Worm (Caenorhabditis elegans) whole organism, L1 larva: Measurements from ENCODE around the gene nlp-11.

ENCODE experiments used
- C16A3.4 ChIP-seq: fragments of 150-350 bp; optimal IDR thresholded peaks from 2 replicates; lab custom pipeline; 2014; ENCODE audit warnings: missing biosample characterization, missing genetic modification characterization
- aly-2 ChIP-seq: fragments of 150-350 bp; optimal IDR thresholded peaks from 2 replicates; lab custom pipeline; 2014; ENCODE audit warnings: missing biosample characterization, missing genetic modification characterization
- blmp-1 ChIP-seq: fragments of 150-350 bp; optimal IDR thresholded peaks from 2 replicates; lab custom pipeline; 2014; ENCODE audit warnings: missing biosample characterization, missing genetic modification characterization
- ceh-63 ChIP-seq: fragments of 200-800 bp; sonication (Bioruptor generic); optimal IDR thresholded peaks from 2 replicates; lab custom pipeline; 2018; ENCODE audit warnings: mild to moderate bottlenecking, missing genetic modification characterization, missing compliant biosample characterization
- ceh-82 ChIP-seq, 3 experiments: fragments of 150-350 bp in 1 of 3; sonication (generic microtip) in 2 of 3; optimal IDR thresholded peaks; 2 replicates each; lab custom pipeline; 2014 to 2017; ENCODE audit warnings: missing biosample characterization in 3 of 3, missing genetic modification characterization in 3 of 3
- ceh-90 ChIP-seq: sonication (generic microtip); optimal IDR thresholded peaks from 2 replicates; lab custom pipeline; 2016; ENCODE audit warnings: missing genetic modification characterization, missing compliant biosample characterization
- ces-1 ChIP-seq: fragments of 150-350 bp; optimal IDR thresholded peaks from 2 replicates; lab custom pipeline; 2014; ENCODE audit warnings: missing biosample characterization, missing genetic modification reagents, missing genetic modification characterization
- dpl-1 ChIP-seq, 3 experiments: fragments of 150-350 bp in 2 of 3; sonication (generic microtip) in 1 of 3; optimal IDR thresholded peaks; 2 replicates each; lab custom pipeline; 2014 to 2017; ENCODE audit warnings: missing biosample characterization in 3 of 3, missing genetic modification characterization in 3 of 3, missing genetic modification reagents in 3 of 3
- dsc-1 ChIP-seq: sonication (generic microtip); optimal IDR thresholded peaks from 2 replicates; lab custom pipeline; 2016; ENCODE audit warnings: mild to moderate bottlenecking, missing genetic modification characterization, missing compliant biosample characterization
- efl-1 ChIP-seq, 4 experiments: fragments of 150-350 bp; optimal IDR thresholded peaks in 3 of 4; peaks in 1 of 4; 1 replicate in 1 of 4; 2 replicates in 3 of 4; lab custom pipeline; 2014; ENCODE audit warnings: missing biosample characterization in 2 of 4, missing genetic modification characterization in 2 of 4, missing genetic modification reagents in 2 of 4
- elt-3 ChIP-seq, 6 experiments: fragments of 150-350 bp in 1 of 6; sonication (generic microtip); optimal IDR thresholded peaks; 2 replicates each; lab custom pipeline; 2017 to 2018; ENCODE audit warnings: missing biosample characterization in 6 of 6, missing genetic modification characterization in 6 of 6, inconsistent platforms in 1 of 6
- fkh-10 ChIP-seq: sonication (generic microtip); optimal IDR thresholded peaks from 2 replicates; lab custom pipeline; 2017; ENCODE audit warnings: missing biosample characterization, missing genetic modification reagents, missing genetic modification characterization
- fos-1 ChIP-seq: fragments of 150-350 bp; optimal IDR thresholded peaks from 2 replicates; lab custom pipeline; 2014; ENCODE audit warnings: missing biosample characterization, missing genetic modification characterization
- hlh-4 ChIP-seq: sonication (generic microtip); optimal IDR thresholded peaks from 2 replicates; lab custom pipeline; 2016; ENCODE audit warnings: mild to moderate bottlenecking, missing genetic modification characterization, missing compliant biosample characterization
- jun-1 ChIP-seq: fragments of 150-350 bp; optimal IDR thresholded peaks from 2 replicates; lab custom pipeline; 2014; ENCODE audit warnings: missing biosample characterization, missing genetic modification reagents, missing genetic modification characterization
- lin-14 ChIP-seq: fragments of 200-800 bp; sonication (Bioruptor generic); optimal IDR thresholded peaks from 2 replicates; lab custom pipeline; 2018; ENCODE audit warnings: mild to moderate bottlenecking, missing genetic modification characterization, moderate library complexity, missing compliant biosample characterization
- lin-15B ChIP-seq: fragments of 150-350 bp; sonication (generic microtip); optimal IDR thresholded peaks from 3 replicates; lab custom pipeline; 2014; ENCODE audit warnings: missing biosample characterization, missing genetic modification characterization
- lin-35 ChIP-seq, 2 experiments: fragments of 150-350 bp; optimal IDR thresholded peaks; 2 replicates each; lab custom pipeline; 2014; ENCODE audit warnings: missing biosample characterization in 2 of 2, missing genetic modification characterization in 2 of 2, missing genetic modification reagents in 2 of 2
- lsy-2 ChIP-seq, 2 experiments: fragments of 150-350 bp; optimal IDR thresholded peaks; 2 replicates each; lab custom pipeline; 2014; ENCODE audit warnings: missing biosample characterization in 2 of 2, missing genetic modification characterization in 2 of 2
- nhr-12 ChIP-seq: sonication (generic microtip); optimal IDR thresholded peaks from 2 replicates; lab custom pipeline; 2017; ENCODE audit warnings: missing biosample characterization, missing genetic modification characterization
- nhr-19 ChIP-seq: fragments of 200-800 bp; sonication (Bioruptor generic); conservative IDR thresholded peaks from 2 replicates; pipeline ENCODE4 v1.3.6; 2022; ENCODE audit warnings: missing genetic modification characterization, missing compliant biosample characterization
- nhr-28 ChIP-seq: fragments of 150-350 bp; optimal IDR thresholded peaks from 2 replicates; lab custom pipeline; 2014; ENCODE audit warnings: missing biosample characterization, missing genetic modification characterization
- nhr-71 ChIP-seq: sonication (generic microtip); optimal IDR thresholded peaks from 2 replicates; lab custom pipeline; 2016; ENCODE audit warnings: mild to moderate bottlenecking, missing genetic modification characterization, moderate library complexity, missing compliant biosample characterization
- nhr-76 ChIP-seq: sonication (generic microtip); optimal IDR thresholded peaks from 2 replicates; lab custom pipeline; 2017; ENCODE audit warnings: missing biosample characterization, missing genetic modification characterization
- nhr-77 ChIP-seq: fragments of 150-350 bp; optimal IDR thresholded peaks from 2 replicates; lab custom pipeline; 2014; ENCODE audit warnings: missing biosample characterization, missing genetic modification characterization
- pag-3 ChIP-seq: sonication (generic microtip); optimal IDR thresholded peaks from 2 replicates; lab custom pipeline; 2017; ENCODE audit warnings: missing genetic modification characterization, mild to moderate bottlenecking, missing compliant biosample characterization, antibody characterized with exemption, borderline replicate concordance; ENCODE audit not compliant: insufficient read depth
- pqm-1 ChIP-seq: sonication (generic microtip); optimal IDR thresholded peaks from 3 replicates; lab custom pipeline; 2017; ENCODE audit warnings: missing biosample characterization, missing genetic modification characterization
- rnt-1 ChIP-seq: sonication (generic microtip); optimal IDR thresholded peaks from 2 replicates; lab custom pipeline; 2016; ENCODE audit warnings: mild to moderate bottlenecking, missing genetic modification characterization, moderate library complexity, missing compliant biosample characterization
- snpc-4 ChIP-seq: fragments of 150-350 bp; optimal IDR thresholded peaks from 2 replicates; lab custom pipeline; 2014; ENCODE audit warnings: missing biosample characterization, missing genetic modification characterization
- snu-23 ChIP-seq: sonication (generic microtip); optimal IDR thresholded peaks from 2 replicates; lab custom pipeline; 2016; ENCODE audit warnings: missing genetic modification characterization, missing compliant biosample characterization
- sox-4 ChIP-seq: sonication (generic microtip); optimal IDR thresholded peaks from 2 replicates; lab custom pipeline; 2016; ENCODE audit warnings: missing genetic modification characterization, missing compliant biosample characterization
- swsn-7 ChIP-seq: sonication (generic microtip); optimal IDR thresholded peaks from 2 replicates; lab custom pipeline; 2016; ENCODE audit warnings: missing genetic modification characterization, missing compliant biosample characterization
- tbx-2 ChIP-seq: sonication (generic microtip); optimal IDR thresholded peaks from 2 replicates; lab custom pipeline; 2016; ENCODE audit warnings: missing genetic modification characterization, missing compliant biosample characterization
- unc-130 ChIP-seq: fragments of 150-350 bp; optimal IDR thresholded peaks from 2 replicates; lab custom pipeline; 2017; ENCODE audit warnings: missing biosample characterization, missing genetic modification characterization, inconsistent platforms
- unc-98 ChIP-seq: fragments of 200-800 bp; sonication (Bioruptor generic); IDR thresholded peaks from 2 replicates; pipeline ENCODE4 v1.3.6; 2022; ENCODE audit warnings: missing genetic modification characterization, missing compliant biosample characterization
- xbp-1 ChIP-seq: sonication (generic microtip); optimal IDR thresholded peaks from 2 replicates; lab custom pipeline; 2016; ENCODE audit warnings: missing genetic modification characterization, missing compliant biosample characterization
- zag-1 ChIP-seq: fragments of 150-350 bp; optimal IDR thresholded peaks from 2 replicates; lab custom pipeline; 2014; ENCODE audit warnings: missing biosample characterization, missing genetic modification characterization
- zip-4 ChIP-seq: fragments of 200-800 bp; sonication (Bioruptor generic); optimal IDR thresholded peaks from 2 replicates; lab custom pipeline; 2018; ENCODE audit warnings: mild to moderate bottlenecking, missing genetic modification characterization, moderate library complexity, missing compliant biosample characterization
- ztf-11 ChIP-seq, 2 experiments: sonication (generic microtip); optimal IDR thresholded peaks; 2 replicates each; lab custom pipeline; 2016 to 2017; ENCODE audit warnings: missing genetic modification characterization in 2 of 2, missing biosample characterization in 1 of 2, missing compliant biosample characterization in 1 of 2
- ztf-4 ChIP-seq: fragments of 150-350 bp; optimal IDR thresholded peaks from 2 replicates; lab custom pipeline; 2014; ENCODE audit warnings: missing biosample characterization, missing genetic modification characterization

nlp-11 gene

ce11 chrII:9731810-9732209 is 40.1 kb upstream of the nlp-11 start, which contains the start of gene mab-3:
TSS of gene mab-3 (plus strand) at chrII:9732137.
- peak; percentile 34; the same call in 1 of the 2 replicates for TF ChIP-seq nhr-19 (GFP tag; lab: Robert Waterston, UW)
- TF ChIP-seq rnt-1: peak; percentile 15
- TF ChIP-seq lin-14 (GFP tag; lab: Kevin White, UChicago): peak; percentile 61

- TF ChIP-seq C16A3.4 (tag; lab: Kevin White, UChicago) (no peak), nhr-76 (tag; lab: Kevin White, UChicago) (no peak), hlh-4 (no peak), elt-3 (tag; optimal IDR thresholded peaks at IDR 0.05; lab: Kevin White, UChicago) (no peak), sox-4 (no peak), lin-14 (GFP tag; lab: Kevin White, UChicago) (peak; percentile 46), efl-1 (optimal IDR thresholded peaks at IDR 0.05; lab: Kevin White, UChicago) (no peak), efl-1 (GFP tag; optimal IDR thresholded peaks at IDR 0.05 in 1 of 2; lab: Kevin White, UChicago) (peak in 1 of 2 experiments; percentile 12), unc-98 (no peak)
These were observed 38.1 kb upstream of the nlp-11 start for ce11 chrII:9729866-9730265.

- TF ChIP-seq lin-14 (GFP tag; lab: Kevin White, UChicago) (peak; percentile 13), blmp-1 (peak; percentile 74), unc-98 (no peak)
These were observed 37.5 kb upstream of the nlp-11 start for ce11 chrII:9729196-9729595.

- TF ChIP-seq lin-14 (GFP tag; lab: Kevin White, UChicago) (peak; percentile 19), nhr-77 (tag; lab: Kevin White, UChicago) (no peak), zag-1 (tag; lab: Kevin White, UChicago) (no peak), fkh-10 (GFP tag; lab: Kevin White, UChicago) (peak; percentile 92)
- TF ChIP-seq, all 84 proteins: peak for 2
These were observed 36.8 kb upstream of the nlp-11 start for ce11 chrII:9728506-9728905.

ce11 chrII:9727192-9727699 is 35.5 kb upstream of the nlp-11 start:
- TF ChIP-seq efl-1 (optimal IDR thresholded peaks at IDR 0.05; lab: Kevin White, UChicago): no peak
- no peak for TF ChIP-seq efl-1 (GFP tag; optimal IDR thresholded peaks at IDR 0.05 in 1 of 2; lab: Kevin White, UChicago)
- no peak for TF ChIP-seq ceh-82 (tag; optimal IDR thresholded peaks at IDR 0.05; lab: Kevin White, UChicago)
- no peak for TF ChIP-seq nhr-71 (tag; lab: Kevin White, UChicago)
- no peak for TF ChIP-seq ztf-4
- no peak for TF ChIP-seq zip-4 (GFP tag; lab: Kevin White, UChicago)
- no peak for TF ChIP-seq nhr-19 (GFP tag; lab: Robert Waterston, UW)
- TF ChIP-seq ceh-63: no peak
- no peak for TF ChIP-seq ztf-11 (tag; optimal IDR thresholded peaks at IDR 0.05; lab: Kevin White, UChicago)
- TF ChIP-seq lin-15B (tag; lab: Kevin White, UChicago): no peak
- no peak for TF ChIP-seq pqm-1 (tag; lab: Kevin White, UChicago)
- no peak for TF ChIP-seq C16A3.4 (tag; lab: Kevin White, UChicago)
- peak in 1 of 2 experiments; percentile 8 for TF ChIP-seq lsy-2 (tag; optimal IDR thresholded peaks at IDR 0.05; lab: Kevin White, UChicago)
- no peak for TF ChIP-seq ces-1 (GFP tag; lab: Kevin White, UChicago)
- no peak for TF ChIP-seq nhr-12 (tag; lab: Kevin White, UChicago)
- peak; percentile 64 for TF ChIP-seq dsc-1
- no peak for TF ChIP-seq swsn-7 (tag; lab: Kevin White, UChicago)
- TF ChIP-seq nhr-77 (tag; lab: Kevin White, UChicago): no peak
- peak; percentile 81 for TF ChIP-seq lin-14 (GFP tag; lab: Kevin White, UChicago)
- no peak for TF ChIP-seq aly-2 (tag; lab: Kevin White, UChicago)
- TF ChIP-seq unc-98: no peak
- no peak for TF ChIP-seq dpl-1 (GFP tag; optimal IDR thresholded peaks at IDR 0.05; lab: Kevin White, UChicago)
- no peak for TF ChIP-seq snu-23 (GFP tag; lab: Kevin White, UChicago)
- no peak for TF ChIP-seq nhr-76 (tag; lab: Kevin White, UChicago)
- no peak for TF ChIP-seq jun-1
- TF ChIP-seq rnt-1: peak; percentile 55
- no peak for TF ChIP-seq nhr-28 (tag; lab: Kevin White, UChicago)
- TF ChIP-seq pag-3 (tag; lab: Kevin White, UChicago): no peak
- TF ChIP-seq lin-35 (GFP tag; optimal IDR thresholded peaks at IDR 0.05; lab: Kevin White, UChicago): no peak
- no peak for TF ChIP-seq snpc-4
- TF ChIP-seq ceh-90: no peak
- TF ChIP-seq unc-130 (tag; lab: Kevin White, UChicago): no peak
- no peak for TF ChIP-seq fos-1
- TF ChIP-seq xbp-1 (tag; lab: Kevin White, UChicago): no peak
- TF ChIP-seq tbx-2 (tag; lab: Kevin White, UChicago): no peak
